Worm (Caenorhabditis elegans) whole organism, L4 larva: ENCODE data around the gene let-2.
A peak's percentile ranks its signal among the peaks of the same experiment; 100 is the strongest.

Experiments
- R02D3.7 ChIP-seq: fragments of 150-350 bp; sonication (generic microtip); optimal IDR thresholded peaks from 3 replicates; lab custom pipeline; 2014; ENCODE audit warnings: missing biosample characterization, missing genetic modification characterization
- Y105C5A.15 ChIP-seq: fragments of 200-800 bp; sonication (Bioruptor generic); IDR thresholded peaks from 2 replicates; pipeline ENCODE4 v1.3.6; 2022; ENCODE audit warnings: missing genetic modification characterization, missing compliant biosample characterization
- Y5F2A.4 ChIP-seq: fragments of 200-800 bp; sonication (Bioruptor generic); optimal IDR thresholded peaks from 2 replicates; lab custom pipeline; 2018; ENCODE audit warnings: mild to moderate bottlenecking, missing genetic modification characterization, missing compliant biosample characterization
- Y75B8A.6 ChIP-seq: fragments of 200-800 bp; sonication (Bioruptor generic); IDR thresholded peaks from 2 replicates; pipeline ENCODE4 v1.3.6; 2022; ENCODE audit warnings: missing genetic modification reagents, missing genetic modification characterization, missing compliant biosample characterization
- aha-1 ChIP-seq: fragments of 150-350 bp; peaks from one replicate; lab custom pipeline; 2014; ENCODE audit warnings: missing biosample characterization, missing genetic modification characterization
- aly-2 ChIP-seq: sonication (generic microtip); optimal IDR thresholded peaks from 2 replicates; lab custom pipeline; 2018; ENCODE audit warnings: missing biosample characterization, missing genetic modification characterization
- ceh-28 ChIP-seq: fragments of 150-350 bp; optimal IDR thresholded peaks from 2 replicates; lab custom pipeline; 2014; ENCODE audit warnings: missing biosample characterization, missing genetic modification reagents, missing genetic modification characterization
- ceh-82 ChIP-seq: sonication (generic microtip); optimal IDR thresholded peaks from 2 replicates; lab custom pipeline; 2017; ENCODE audit warnings: missing biosample characterization, missing genetic modification characterization
- ces-1 ChIP-seq: fragments of 150-350 bp; sonication (generic microtip); optimal IDR thresholded peaks from 4 replicates; lab custom pipeline; 2014; ENCODE audit warnings: missing biosample characterization, missing genetic modification reagents, missing genetic modification characterization
- daf-16 ChIP-seq, 3 experiments: sonication (generic microtip); optimal IDR thresholded peaks; 2 replicates each; lab custom pipeline; 2016 to 2017; ENCODE audit warnings: missing genetic modification characterization in 3 of 3, missing genetic modification reagents in 3 of 3, mild to moderate bottlenecking in 2 of 3, missing compliant biosample characterization in 2 of 3, missing biosample characterization in 1 of 3, moderate library complexity in 1 of 3
- daf-8 ChIP-seq: fragments of 200-800 bp; sonication (Bioruptor generic); IDR thresholded peaks from 2 replicates; pipeline ENCODE4 v1.3.6; 2022; ENCODE audit warnings: missing genetic modification characterization, missing compliant biosample characterization
- dmd-6 ChIP-seq: fragments of 200-800 bp; sonication (Bioruptor generic); IDR thresholded peaks from 2 replicates; pipeline ENCODE4 v1.3.6; 2022; ENCODE audit warnings: missing genetic modification reagents, missing genetic modification characterization, missing compliant biosample characterization
- dmd-8 ChIP-seq: fragments of 200-800 bp; sonication (Bioruptor generic); IDR thresholded peaks from 2 replicates; pipeline ENCODE4 v1.3.6; 2022; ENCODE audit warnings: missing genetic modification characterization, missing compliant biosample characterization
- dmd-9 ChIP-seq: fragments of 200-800 bp; sonication (Bioruptor generic); IDR thresholded peaks from 2 replicates; pipeline ENCODE4 v1.3.6; 2022; ENCODE audit warnings: missing genetic modification reagents, missing genetic modification characterization, missing compliant biosample characterization
- dpl-1 ChIP-seq: fragments of 150-350 bp; optimal IDR thresholded peaks from 2 replicates; lab custom pipeline; 2014; ENCODE audit warnings: missing biosample characterization, missing genetic modification reagents, missing genetic modification characterization
- duxl-1 ChIP-seq: sonication (generic microtip); optimal IDR thresholded peaks from 2 replicates; lab custom pipeline; 2016; ENCODE audit warnings: mild to moderate bottlenecking, missing genetic modification characterization, moderate library complexity, missing compliant biosample characterization; ENCODE audit not compliant: poor library complexity
- hlh-30 ChIP-seq: sonication (generic microtip); optimal IDR thresholded peaks from 2 replicates; lab custom pipeline; 2017; ENCODE audit warnings: antibody characterized with exemption, mild to moderate bottlenecking, missing genetic modification characterization, missing compliant biosample characterization; ENCODE audit not compliant: insufficient read depth
- lim-7 ChIP-seq: fragments of 200-800 bp; sonication (Bioruptor generic); IDR thresholded peaks from 2 replicates; pipeline ENCODE4 v1.3.6; 2022; ENCODE audit warnings: missing genetic modification characterization, missing compliant biosample characterization
- lin-38 ChIP-seq: fragments of 200-800 bp; sonication (Bioruptor generic); IDR thresholded peaks from 2 replicates; pipeline ENCODE4 v1.3.6; 2022; ENCODE audit warnings: missing genetic modification reagents, missing genetic modification characterization, missing compliant biosample characterization
- lin-39 ChIP-seq: fragments of 150-350 bp; optimal IDR thresholded peaks from 2 replicates; lab custom pipeline; 2014; ENCODE audit warnings: missing biosample characterization, missing genetic modification reagents, missing genetic modification characterization
- madf-9 ChIP-seq: fragments of 200-800 bp; sonication (Bioruptor generic); conservative IDR thresholded peaks from 2 replicates; pipeline ENCODE4 v1.3.6; 2022; ENCODE audit warnings: missing genetic modification reagents, missing genetic modification characterization, missing compliant biosample characterization
- mdt-29 ChIP-seq: fragments of 200-800 bp; sonication (Bioruptor generic); IDR thresholded peaks from 2 replicates; pipeline ENCODE4 v1.3.6; 2022; ENCODE audit warnings: missing genetic modification reagents, missing genetic modification characterization, missing compliant biosample characterization
- mxl-2 ChIP-seq: fragments of 200-800 bp; sonication (Bioruptor generic); conservative IDR thresholded peaks from 2 replicates; pipeline ENCODE4 v1.3.6; 2022; ENCODE audit warnings: missing genetic modification reagents, missing genetic modification characterization, missing compliant biosample characterization
- nhr-11 ChIP-seq: fragments of 150-350 bp; optimal IDR thresholded peaks from 2 replicates; lab custom pipeline; 2014; ENCODE audit warnings: missing biosample characterization, missing genetic modification characterization
- nhr-237 ChIP-seq: sonication (generic microtip); optimal IDR thresholded peaks from 2 replicates; lab custom pipeline; 2017; ENCODE audit warnings: missing biosample characterization, missing genetic modification characterization
- nhr-25 ChIP-seq: sonication (generic microtip); optimal IDR thresholded peaks from 2 replicates; lab custom pipeline; 2017; ENCODE audit warnings: missing genetic modification characterization, mild to moderate bottlenecking, missing compliant biosample characterization, antibody characterized with exemption, moderate library complexity, borderline replicate concordance; ENCODE audit not compliant: insufficient read depth
- nhr-28 ChIP-seq: fragments of 150-350 bp; optimal IDR thresholded peaks from 2 replicates; lab custom pipeline; 2014; ENCODE audit warnings: missing biosample characterization, missing genetic modification characterization
- nhr-41 ChIP-seq: fragments of 200-800 bp; sonication (Bioruptor generic); IDR thresholded peaks from 2 replicates; pipeline ENCODE4 v1.3.6; 2022; ENCODE audit warnings: missing genetic modification reagents, missing genetic modification characterization, missing compliant biosample characterization
- nhr-42 ChIP-seq: fragments of 200-800 bp; sonication (Bioruptor generic); IDR thresholded peaks from 2 replicates; pipeline ENCODE4 v1.3.6; 2022; ENCODE audit warnings: missing genetic modification characterization, missing compliant biosample characterization
- nhr-48 ChIP-seq: sonication (generic microtip); optimal IDR thresholded peaks from 2 replicates; lab custom pipeline; 2016; ENCODE audit warnings: mild to moderate bottlenecking, missing genetic modification characterization, missing compliant biosample characterization
- pha-4 ChIP-seq, 2 experiments: fragments of 150-350 bp in 1 of 2; fragments of 200-800 bp in 1 of 2; sonication (Bioruptor generic) in 1 of 2; IDR thresholded peaks in 1 of 2; optimal IDR thresholded peaks in 1 of 2; 2 replicates each; pipeline versions ENCODE4 v1.3.6 to Lab custom; 2014 to 2022; ENCODE audit warnings: missing genetic modification characterization in 2 of 2, missing genetic modification reagents in 2 of 2, missing biosample characterization in 1 of 2, missing compliant biosample characterization in 1 of 2
- php-3 ChIP-seq: fragments of 200-800 bp; sonication (Bioruptor generic); IDR thresholded peaks from 2 replicates; pipeline ENCODE4 v1.3.6; 2022; ENCODE audit warnings: missing genetic modification reagents, missing genetic modification characterization, missing compliant biosample characterization
- skn-1 ChIP-seq: fragments of 150-350 bp; optimal IDR thresholded peaks from 2 replicates; lab custom pipeline; 2014; ENCODE audit warnings: missing biosample characterization, missing genetic modification characterization
- unc-130 ChIP-seq: sonication (generic microtip); optimal IDR thresholded peaks from 2 replicates; lab custom pipeline; 2016; ENCODE audit warnings: missing genetic modification reagents, missing genetic modification characterization, missing compliant biosample characterization
- unc-39 ChIP-seq: sonication (generic microtip); optimal IDR thresholded peaks from 2 replicates; lab custom pipeline; 2017; ENCODE audit warnings: missing biosample characterization, missing genetic modification characterization
- unc-62 ChIP-seq, 3 experiments: fragments of 150-350 bp in 1 of 3; sonication (generic microtip); optimal IDR thresholded peaks in 2 of 3; peaks in 1 of 3; 1 replicate in 1 of 3; 2 replicates in 2 of 3; lab custom pipeline; 2014 to 2017; ENCODE audit warnings: missing biosample characterization in 3 of 3, missing genetic modification characterization in 3 of 3, missing genetic modification reagents in 3 of 3, missing genotype in 1 of 3
- ztf-11 ChIP-seq: fragments of 150-350 bp; optimal IDR thresholded peaks from 2 replicates; lab custom pipeline; 2014; ENCODE audit warnings: missing biosample characterization, missing genetic modification characterization
- ztf-7 ChIP-seq: fragments of 150-350 bp; optimal IDR thresholded peaks from 2 replicates; lab custom pipeline; 2014; ENCODE audit warnings: missing biosample characterization, missing genetic modification characterization

Gene let-2

ce11 chrX:16413208-16413995 lies 24.3 kb upstream of the let-2 start (continued):
- TF ChIP-seq nhr-42 (GFP tag; lab: Robert Waterston, UW), result no peak
- no peak for TF ChIP-seq lim-7
- TF ChIP-seq lin-38 (GFP tag; lab: Robert Waterston, UW), result no peak
- TF ChIP-seq Y75B8A.6 (GFP tag; lab: Robert Waterston, UW), result no peak
- TF ChIP-seq nhr-41 (GFP tag; lab: Robert Waterston, UW), result no peak
- no peak for TF ChIP-seq nhr-11 (tag; lab: Kevin White, UChicago)
- TF ChIP-seq dmd-6 (GFP tag; lab: Robert Waterston, UW), result peak; percentile 48
- TF ChIP-seq nhr-25, result no peak
- no peak for TF ChIP-seq dmd-8 (GFP tag; lab: Robert Waterston, UW)
- TF ChIP-seq nhr-28 (tag; lab: Kevin White, UChicago), result peak; percentile 33
- TF ChIP-seq unc-39 (tag; lab: Kevin White, UChicago), result no peak
- TF ChIP-seq, all 104 proteins: peak for 9

DNA sequence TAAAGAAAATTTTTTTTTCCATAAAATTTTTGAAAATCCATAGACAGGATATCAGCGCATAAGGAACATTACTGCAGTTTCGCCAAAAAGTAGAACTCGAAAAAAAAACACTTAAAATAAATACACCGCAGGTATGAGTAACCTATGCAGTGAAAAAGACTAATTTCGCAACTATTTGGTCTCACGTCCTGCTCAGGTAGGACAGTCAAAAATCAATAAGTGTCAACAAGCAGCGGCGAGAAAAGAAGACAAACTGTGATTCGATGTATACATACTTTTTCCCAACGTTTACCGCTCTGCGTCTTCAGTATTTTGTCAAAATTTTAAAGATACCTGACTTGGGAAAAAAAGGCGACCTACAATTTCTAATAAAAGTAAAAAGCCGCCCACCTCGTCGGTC lies 22.8 kb upstream of the let-2 start:
- TF ChIP-seq nhr-28 (tag; lab: Kevin White, UChicago) (no peak), pha-4 (GFP tag; IDR thresholded peaks at IDR 0.05; lab: Robert Waterston, UW) (no peak), pha-4 (tag; optimal IDR thresholded peaks at IDR 0.05; lab: Kevin White, UChicago) (peak; percentile 61), lin-38 (GFP tag; lab: Robert Waterston, UW) (no peak), dmd-8 (GFP tag; lab: Robert Waterston, UW) (no peak)

DNA sequence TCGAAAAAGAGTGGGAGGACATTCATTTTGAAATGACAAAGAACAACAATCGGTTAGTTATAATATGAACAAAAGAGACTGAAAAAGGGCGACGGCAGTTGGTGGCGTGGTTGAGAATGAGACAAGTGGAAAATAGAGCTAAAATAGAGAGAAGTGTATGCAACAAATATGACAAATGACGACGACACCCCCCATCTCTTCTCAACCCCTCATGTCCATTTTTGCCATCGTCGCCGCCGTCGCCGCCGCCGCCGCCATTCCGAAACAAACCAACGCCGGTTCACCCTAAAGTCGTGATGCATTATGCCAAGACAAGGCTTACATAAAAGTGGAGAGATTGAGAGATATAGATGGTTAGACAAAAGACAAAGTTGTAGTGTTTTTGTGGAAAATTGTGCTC lies 20.1 kb upstream of the let-2 start:
- no peak for TF ChIP-seq nhr-28 (tag; lab: Kevin White, UChicago)
- TF ChIP-seq aha-1, result peak; percentile 70
- TF ChIP-seq unc-62 (GFP tag; optimal IDR thresholded peaks at IDR 0.05 in 1 of 2; lab: Kevin White, UChicago), result peak in 1 of 2 experiments; percentile 52
- TF ChIP-seq unc-62 (tag; optimal IDR thresholded peaks at IDR 0.05; lab: Kevin White, UChicago), result no peak
- TF ChIP-seq, all 104 proteins: peak for 2

- TF ChIP-seq ceh-82 (tag; lab: Kevin White, UChicago) (no peak), hlh-30 (tag; lab: Kevin White, UChicago) (no peak), nhr-237 (tag; lab: Kevin White, UChicago) (no peak), lin-39 (tag; lab: Kevin White, UChicago) (no peak), unc-62 (GFP tag; optimal IDR thresholded peaks at IDR 0.05 in 1 of 2; lab: Kevin White, UChicago) (peak in 1 of 2 experiments; percentile 70), unc-62 (tag; optimal IDR thresholded peaks at IDR 0.05; lab: Kevin White, UChicago) (no peak)
- TF ChIP-seq, all 104 proteins: peak for 1
Measured at ce11 chrX:16406632-16407031, 17.5 kb upstream of the let-2 start.

DNA sequence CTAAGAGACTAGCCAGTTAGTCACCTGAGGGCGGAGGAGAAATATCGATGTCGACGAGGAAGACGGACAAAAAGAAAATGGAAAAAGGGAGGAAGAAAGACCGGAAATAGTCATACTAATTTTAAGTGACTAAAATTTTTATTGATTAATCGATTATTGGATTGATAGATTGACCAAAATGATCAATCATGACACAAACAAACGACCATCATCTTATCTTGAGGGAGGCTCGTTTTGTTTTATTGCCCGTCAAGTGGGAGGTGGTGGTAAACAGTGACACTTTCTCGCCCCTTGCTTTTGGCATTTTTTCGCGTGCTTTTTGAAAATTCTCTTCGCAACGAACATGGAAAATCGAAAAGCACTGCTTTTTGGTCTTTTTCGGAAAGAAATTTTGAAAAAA lies 15.7 kb upstream of the let-2 start:
- TF ChIP-seq duxl-1 (tag; lab: Kevin White, UChicago), result no peak
- no peak for TF ChIP-seq unc-62 (GFP tag; optimal IDR thresholded peaks at IDR 0.05 in 1 of 2; lab: Kevin White, UChicago)
- no peak for TF ChIP-seq unc-62 (tag; optimal IDR thresholded peaks at IDR 0.05; lab: Kevin White, UChicago)
- TF ChIP-seq ztf-7 (tag; lab: Kevin White, UChicago), result no peak
- no peak for TF ChIP-seq nhr-48
- TF ChIP-seq nhr-28 (tag; lab: Kevin White, UChicago), result peak; percentile 20
- no peak for TF ChIP-seq mxl-2 (GFP tag; lab: Robert Waterston, UW)
- peak; percentile 71 for TF ChIP-seq hlh-30 (tag; lab: Kevin White, UChicago)
- peak; percentile 33 for TF ChIP-seq aha-1
- no peak for TF ChIP-seq unc-130 (GFP tag; lab: Kevin White, UChicago)
- TF ChIP-seq mdt-29 (GFP tag; lab: Robert Waterston, UW), result no peak
- TF ChIP-seq ces-1 (GFP tag; lab: Kevin White, UChicago), result no peak
- TF ChIP-seq dpl-1, result no peak
- no peak for TF ChIP-seq madf-9
- TF ChIP-seq lim-7, result no peak
- no peak for TF ChIP-seq skn-1 (tag; lab: Kevin White, UChicago)
- no peak for TF ChIP-seq ceh-82 (tag; lab: Kevin White, UChicago)
- peak; percentile 92 for TF ChIP-seq php-3 (GFP tag; lab: Robert Waterston, UW)
- TF ChIP-seq Y5F2A.4 (GFP tag; lab: Kevin White, UChicago), result no peak
- TF ChIP-seq daf-8, result no peak
- peak; percentile 59 for TF ChIP-seq ceh-28 (tag; lab: Kevin White, UChicago)
- TF ChIP-seq R02D3.7, result no peak
- TF ChIP-seq Y105C5A.15 (GFP tag; lab: Robert Waterston, UW), result no peak
- peak; percentile 69 for TF ChIP-seq dmd-6 (GFP tag; lab: Robert Waterston, UW)
- no peak for TF ChIP-seq daf-16 (GFP tag; optimal IDR thresholded peaks at IDR 0.05; lab: Kevin White, UChicago)
- TF ChIP-seq daf-16 (tag; optimal IDR thresholded peaks at IDR 0.05; lab: Kevin White, UChicago), result peak; percentile 93
- no peak for TF ChIP-seq ztf-11 (tag; lab: Kevin White, UChicago)
- no peak for TF ChIP-seq aly-2 (tag; lab: Kevin White, UChicago)
- TF ChIP-seq dmd-9 (GFP tag; lab: Robert Waterston, UW), result no peak
